Fruit fly (Drosophila melanogaster): ENCODE data around the gene pths.

The pths gene

DNA sequence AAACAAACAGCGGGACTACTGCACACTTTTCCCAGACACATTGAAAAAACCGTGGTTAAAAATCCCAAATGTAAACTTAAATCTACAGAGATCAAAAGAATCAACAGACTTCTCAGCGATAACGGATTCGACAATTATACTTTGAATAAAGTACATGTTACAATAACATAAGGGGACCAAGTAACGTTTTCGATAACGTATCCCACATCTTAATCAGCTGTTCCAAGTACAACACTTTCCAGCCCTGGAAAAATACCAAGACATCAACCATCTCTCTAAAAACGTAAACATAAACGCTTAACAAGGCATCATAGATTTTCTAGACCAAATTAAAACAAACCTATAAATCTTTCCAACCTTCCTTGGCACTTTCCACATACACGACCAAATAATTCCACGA is 10.8 kb downstream of the pths start (continued):
- TF ChIP-seq ham (GFP tag; IDR thresholded peaks at IDR 0.05) (no peak), cad (GFP tag; optimal IDR thresholded peaks at IDR 0.05) (no peak), lola (GFP tag; optimal IDR thresholded peaks at IDR 0.05) (no peak), CG1647 (GFP tag; optimal IDR thresholded peaks at IDR 0.05) (no peak), nerfin-1 (tag; optimal IDR thresholded peaks at IDR 0.05) (peak; percentile 78), otp (GFP tag; IDR thresholded peaks at IDR 0.05) (no peak), HLH4C (GFP tag; IDR thresholded peaks at IDR 0.05; ENCODE audit: partially characterized antibody) (no peak), cg (GFP tag; optimal IDR thresholded peaks at IDR 0.05) (no peak), CG15269 (tag; optimal IDR thresholded peaks at IDR 0.05) (no peak), Ets97D (GFP tag; optimal IDR thresholded peaks at IDR 0.05) (peak; percentile 27), CG8290 (GFP tag; optimal IDR thresholded peaks at IDR 0.05) (no peak), CG8290 (tag; optimal IDR thresholded peaks at IDR 0.05) (peak in 1 of 2 experiments; percentile 49), CG6791 (GFP tag; IDR thresholded peaks at IDR 0.05; ENCODE audit: partially characterized antibody) (no peak), da (GFP tag; optimal IDR thresholded peaks at IDR 0.05) (no peak), MESR4 (GFP tag; optimal IDR thresholded peaks at IDR 0.05) (peak; percentile 21), sim (GFP tag; IDR thresholded peaks at IDR 0.05) (no peak), CG10209 (GFP tag; optimal IDR thresholded peaks at IDR 0.05) (no peak), CG11696 (GFP tag; IDR thresholded peaks at IDR 0.05) (no peak), CG14014 (GFP tag; IDR thresholded peaks at IDR 0.05) (no peak), CG11695 (GFP tag; IDR thresholded peaks at IDR 0.05) (no peak), Hey (tag; optimal IDR thresholded peaks at IDR 0.05) (no peak), CG7357 (GFP tag; IDR thresholded peaks at IDR 0.05) (no peak), CG3281 (GFP tag; optimal IDR thresholded peaks at IDR 0.05) (no peak), CG11504 (tag; optimal IDR thresholded peaks at IDR 0.05) (no peak), CG17328 (GFP tag; IDR thresholded peaks at IDR 0.05) (no peak), unc-4 (GFP tag; IDR thresholded peaks at IDR 0.05; ENCODE audit: partially characterized antibody) (peak; percentile 49), Doc3 (GFP tag; IDR thresholded peaks at IDR 0.05; ENCODE audit: partially characterized antibody) (no peak), CG14710 (tag; optimal IDR thresholded peaks at IDR 0.05) (no peak), D19A (tag; optimal IDR thresholded peaks at IDR 0.05) (no peak), dm (GFP tag; optimal IDR thresholded peaks at IDR 0.05) (no peak), toy (GFP tag; IDR thresholded peaks at IDR 0.05) (no peak), Hsf (GFP tag; optimal IDR thresholded peaks at IDR 0.05) (no peak), scrt (GFP tag; optimal IDR thresholded peaks at IDR 0.05) (no peak), Sry-δ (GFP tag; optimal IDR thresholded peaks at IDR 0.05) (peak; percentile 42), Opbp (GFP tag; IDR thresholded peaks at IDR 0.05; ENCODE audit: partially characterized antibody) (no peak), lmd (GFP tag; IDR thresholded peaks at IDR 0.05) (no peak), CG10979 (tag; optimal IDR thresholded peaks at IDR 0.05) (peak; percentile 27), CG10543 (GFP tag; optimal IDR thresholded peaks at IDR 0.05) (no peak), CG9932 (GFP tag; IDR thresholded peaks at IDR 0.05) (no peak), CG31441 (GFP tag; IDR thresholded peaks at IDR 0.05) (no peak), Dfd (GFP tag; optimal IDR thresholded peaks at IDR 0.05) (no peak), CG7928 (GFP tag; optimal IDR thresholded peaks at IDR 0.05) (peak; percentile 94), CG3995 (GFP tag; optimal IDR thresholded peaks at IDR 0.05) (peak; percentile 94), CG15514 (GFP tag; optimal IDR thresholded peaks at IDR 0.05) (peak; percentile 41), Myb (GFP tag; optimal IDR thresholded peaks at IDR 0.05) (peak; percentile 78), CG2889 (GFP tag; IDR thresholded peaks at IDR 0.05) (no peak), Hand (GFP tag; optimal IDR thresholded peaks at IDR 0.05) (no peak), CG32767 (GFP tag; IDR thresholded peaks at IDR 0.05) (no peak), mld (GFP tag; IDR thresholded peaks at IDR 0.05; ENCODE audit: partially characterized antibody) (no peak), Dip3 (GFP tag; optimal IDR thresholded peaks at IDR 0.05) (no peak), CG10959 (GFP tag; IDR thresholded peaks at IDR 0.05) (no peak), maf-S (GFP tag; optimal IDR thresholded peaks at IDR 0.05) (no peak)
